Worm (Caenorhabditis elegans): ENCODE measurements around the gene smc-3.

DNA sequence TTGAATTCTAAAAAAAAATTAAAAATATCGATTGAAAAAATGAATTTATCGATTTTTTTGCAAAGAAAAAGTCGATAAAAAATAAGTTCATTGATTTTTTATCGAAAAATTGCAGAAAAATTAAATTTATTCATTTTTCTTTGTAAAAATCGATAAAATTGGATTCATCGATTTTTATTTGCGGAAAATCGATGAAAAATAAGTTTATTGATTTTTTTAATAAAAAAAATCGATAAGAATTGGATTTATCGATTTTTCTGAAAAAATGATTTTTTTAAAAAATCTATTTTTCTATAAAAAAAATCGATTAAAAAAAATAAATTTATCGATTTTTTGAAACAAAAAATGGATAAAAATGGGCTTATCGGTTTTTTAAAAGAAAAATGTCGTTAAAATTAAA lies 10.8 kb upstream of the smc-3 start:
- TF ChIP-seq lsy-2 (tag; optimal IDR thresholded peaks at IDR 0.05) (no peak), unc-62 (GFP tag; optimal IDR thresholded peaks at IDR 0.05) (no peak), tbx-8 (GFP tag; optimal IDR thresholded peaks at IDR 0.05) (no peak)

Measured in whole organism, mixed stage, embryonic.